Worm (Caenorhabditis elegans): ENCODE measurements around the gene gem-4.

The gem-4 gene

DNA sequence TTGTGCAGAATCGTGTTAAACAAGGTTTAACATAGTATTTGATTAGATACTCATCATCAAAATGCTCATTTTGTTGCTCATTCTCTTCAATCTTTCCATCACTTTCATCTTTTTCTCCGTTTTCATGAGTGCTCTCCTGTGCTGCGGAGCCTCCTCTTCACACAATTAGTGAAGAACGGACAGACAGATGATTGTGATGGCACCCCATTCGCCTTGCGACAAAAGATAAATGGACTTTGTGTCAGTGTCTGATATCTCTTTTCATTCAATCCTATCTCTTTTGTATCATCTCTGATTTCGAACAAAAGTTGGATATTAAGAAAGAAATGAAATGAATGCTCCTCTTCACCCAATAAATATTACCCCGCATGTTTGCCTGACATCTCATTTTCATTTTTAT, 35.1 kb upstream of the gem-4 start:
- TF ChIP-seq lin-39 (tag; optimal IDR thresholded peaks at IDR 0.05) (no peak), egl-5 (tag; optimal IDR thresholded peaks at IDR 0.05) (peak; percentile 79), nhr-11 (tag; optimal IDR thresholded peaks at IDR 0.05) (peak; percentile 1), nfya-1 (tag; optimal IDR thresholded peaks at IDR 0.05; ENCODE audit: insufficient read depth) (peak; percentile 6)

DNA sequence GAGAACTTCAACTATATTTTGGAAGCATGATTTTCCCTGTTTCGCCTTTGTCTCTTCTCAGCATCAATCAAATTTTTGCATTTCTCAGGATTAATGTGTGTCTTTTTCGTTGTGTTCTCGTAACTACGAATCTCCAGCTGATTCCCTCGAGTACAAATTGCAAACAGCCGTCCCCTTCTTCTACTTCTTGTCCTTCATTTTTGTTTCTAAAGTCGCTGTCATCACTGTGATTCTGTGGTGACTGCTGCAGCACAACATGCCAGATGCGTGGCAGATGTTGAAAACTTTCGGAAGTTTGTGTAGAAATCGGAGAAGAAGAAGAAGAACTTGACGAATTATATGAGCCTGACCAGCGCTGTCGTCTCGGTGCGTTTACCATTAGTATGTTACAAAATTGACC, 32.2 kb upstream of the gem-4 start:
- TF ChIP-seq ZK546.5 (tag; optimal IDR thresholded peaks at IDR 0.05) (no peak), mml-1 (tag; optimal IDR thresholded peaks at IDR 0.05) (no peak), unc-62 (GFP tag; optimal IDR thresholded peaks at IDR 0.05) (peak; percentile 9), lin-39 (tag; optimal IDR thresholded peaks at IDR 0.05) (peak; percentile 51)

DNA sequence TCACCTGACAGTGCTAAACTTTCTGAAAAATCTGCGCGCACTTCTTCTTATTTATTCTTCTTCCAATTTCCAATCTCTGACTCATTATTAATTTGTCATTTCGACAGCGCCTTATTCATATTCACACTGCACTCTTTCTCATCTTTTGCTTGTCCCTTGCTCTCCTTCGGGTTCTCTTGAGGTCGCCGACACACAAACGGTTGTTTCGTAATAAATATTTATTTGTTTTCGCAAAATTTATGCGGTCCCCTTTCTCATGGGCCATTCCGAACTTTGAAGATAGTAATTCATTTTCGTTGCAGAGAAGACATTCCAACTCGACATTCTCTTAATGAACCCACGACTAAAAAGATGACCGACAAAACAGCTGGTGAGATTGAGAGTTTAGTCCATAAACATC, 30.7 kb upstream of the gem-4 start, which contains the start of gene magi-1:
Gene magi-1 (plus strand): TSS at position 301 of the 400 bp plus-strand sequence.
- TF ChIP-seq ama-1 (optimal IDR thresholded peaks at IDR 0.05) (no peak), nhr-67 (tag; optimal IDR thresholded peaks at IDR 0.05) (no peak), nhr-28 (tag; optimal IDR thresholded peaks at IDR 0.05) (no peak), nhr-43 (tag; optimal IDR thresholded peaks at IDR 0.05; ENCODE audit: poor library complexity, severe bottlenecking) (no peak), elt-1 (tag; optimal IDR thresholded peaks at IDR 0.05) (no peak), ztf-11 (tag; optimal IDR thresholded peaks at IDR 0.05) (no peak), ceh-16 (tag; optimal IDR thresholded peaks at IDR 0.05) (no peak), nhr-25 (tag; optimal IDR thresholded peaks at IDR 0.05) (no peak), elt-3 (tag; optimal IDR thresholded peaks at IDR 0.05) (no peak)

DNA sequence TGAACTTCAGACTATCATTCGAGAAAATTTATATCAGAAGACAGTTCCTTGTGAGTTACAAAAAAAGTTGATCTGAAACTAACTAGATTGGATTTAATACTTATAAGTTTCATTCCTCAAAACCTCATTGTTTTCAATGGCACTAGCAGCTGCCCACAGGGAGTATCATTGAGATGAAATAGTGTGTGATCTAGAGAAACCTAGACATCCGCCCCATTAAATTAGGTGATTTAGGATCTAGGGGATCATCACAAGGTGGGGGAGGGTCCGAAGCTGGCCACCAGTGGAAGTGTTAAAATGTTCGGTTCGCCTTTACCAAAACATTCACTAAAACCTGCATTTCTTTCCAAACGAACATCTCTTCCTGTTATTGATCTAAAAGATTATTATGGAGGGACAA, 29.0 kb upstream of the gem-4 start:
- TF ChIP-seq jun-1 (tag; optimal IDR thresholded peaks at IDR 0.05) = no peak
- TF ChIP-seq egl-5 (tag; optimal IDR thresholded peaks at IDR 0.05) = peak; percentile 70

DNA sequence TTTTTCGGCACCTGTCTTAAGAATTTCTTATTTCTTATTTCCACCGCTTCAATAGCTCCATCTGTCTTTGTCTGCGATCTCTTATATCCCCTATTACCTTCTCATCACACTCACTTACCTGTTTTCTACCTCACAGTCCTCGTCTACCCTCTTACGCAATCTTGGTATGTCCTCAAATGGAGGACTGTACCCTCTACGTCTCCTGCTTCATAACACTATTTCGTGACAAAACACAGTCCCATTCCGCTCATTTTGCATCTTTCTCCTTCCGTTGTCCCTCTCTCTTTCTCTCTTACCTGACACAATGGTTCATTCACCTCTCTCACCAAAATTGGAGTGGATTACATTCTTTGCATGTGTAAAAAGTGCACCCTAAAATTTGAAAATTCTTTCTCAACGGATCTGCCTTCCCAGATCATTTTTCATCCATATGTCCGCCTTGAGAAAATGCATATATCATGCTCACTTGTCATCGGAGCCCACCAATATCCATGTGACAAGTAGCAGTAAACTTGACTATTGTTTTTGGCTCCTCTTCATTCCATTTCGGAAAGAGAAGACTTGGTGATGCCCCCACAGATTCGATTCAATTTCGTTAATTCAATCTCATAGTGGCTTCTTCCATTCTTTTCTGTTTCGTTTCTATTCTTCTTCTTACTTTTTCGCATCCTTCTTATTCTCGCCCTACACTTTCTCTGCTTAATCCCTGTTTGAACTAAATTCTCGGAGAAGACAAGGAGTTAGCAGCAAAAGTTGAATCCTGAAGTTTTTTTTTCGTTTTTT, 28.2 kb upstream of the gem-4 start:
- TF ChIP-seq elt-2 (tag; optimal IDR thresholded peaks at IDR 0.05) (no peak), nfya-1 (tag; optimal IDR thresholded peaks at IDR 0.05; ENCODE audit: insufficient read depth) (no peak), eor-1 (tag; optimal IDR thresholded peaks at IDR 0.05) (no peak), sea-2 (GFP tag; optimal IDR thresholded peaks at IDR 0.05) (no peak), R02D3.7 (tag; optimal IDR thresholded peaks at IDR 0.05) (no peak), mdl-1 (tag; optimal IDR thresholded peaks at IDR 0.05) (no peak), fkh-10 (GFP tag; optimal IDR thresholded peaks at IDR 0.05) (peak; percentile 18), hmg-11 (tag; optimal IDR thresholded peaks at IDR 0.05) (peak; percentile 19), daf-12 (tag; optimal IDR thresholded peaks at IDR 0.05) (no peak), skn-1 (tag; optimal IDR thresholded peaks at IDR 0.05) (no peak), unc-62 (GFP tag; optimal IDR thresholded peaks at IDR 0.05) (no peak), nhr-25 (tag; optimal IDR thresholded peaks at IDR 0.05) (peak; percentile 20), nhr-28 (tag; optimal IDR thresholded peaks at IDR 0.05) (no peak), nhr-67 (tag; optimal IDR thresholded peaks at IDR 0.05) (no peak), nhr-237 (tag; optimal IDR thresholded peaks at IDR 0.05) (no peak), pha-4 (tag; optimal IDR thresholded peaks at IDR 0.05) (no peak), unc-39 (tag; optimal IDR thresholded peaks at IDR 0.05) (no peak)

DNA sequence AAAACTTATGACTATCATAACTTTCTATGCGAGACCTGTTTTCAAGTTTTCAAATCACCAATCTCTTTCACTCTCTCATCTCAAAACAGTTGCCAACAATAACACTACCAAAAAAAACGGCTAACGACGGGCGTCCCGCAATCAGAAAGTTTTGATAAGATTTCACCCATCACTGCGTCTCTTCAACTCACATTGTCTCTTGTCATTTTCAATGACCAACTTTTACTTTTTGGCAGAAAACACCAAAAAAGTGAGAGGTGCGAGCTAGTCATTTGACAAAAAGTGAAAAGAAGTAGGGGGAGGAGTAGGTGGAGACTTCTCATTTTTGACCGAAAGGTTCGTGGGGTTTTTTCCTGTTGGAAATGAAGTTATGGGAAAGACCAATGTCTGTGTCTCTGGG, 26.8 kb upstream of the gem-4 start:
- TF ChIP-seq fkh-10 (GFP tag; optimal IDR thresholded peaks at IDR 0.05) = no peak
- TF ChIP-seq nhr-25 (tag; optimal IDR thresholded peaks at IDR 0.05) = peak; percentile 8

DNA sequence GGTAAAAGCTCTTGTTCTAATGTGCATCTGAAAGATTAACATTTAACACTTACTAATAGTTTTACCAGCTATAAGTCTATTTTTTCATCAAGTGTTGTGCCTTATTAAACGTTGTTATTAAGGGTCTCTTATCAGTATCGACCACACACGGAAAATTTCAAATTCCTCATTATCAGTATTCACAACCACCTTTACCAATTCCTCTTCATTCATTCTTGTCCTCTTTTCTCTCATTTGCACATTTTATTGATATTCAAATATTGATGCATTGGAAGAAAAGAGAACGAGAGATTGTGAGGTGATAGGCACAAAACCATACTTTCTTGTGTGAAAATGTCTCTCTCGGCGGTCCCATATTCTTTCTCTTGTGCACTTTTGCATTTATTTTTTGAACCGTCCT, 23.6 kb upstream of the gem-4 start:
- no peak for TF ChIP-seq fos-1 (tag; optimal IDR thresholded peaks at IDR 0.05)
- TF ChIP-seq elt-1 (tag; optimal IDR thresholded peaks at IDR 0.05) = no peak
- TF ChIP-seq pqm-1 (tag; optimal IDR thresholded peaks at IDR 0.05) = peak; percentile 16
- peak; percentile 2 for TF ChIP-seq pha-4 (tag; optimal IDR thresholded peaks at IDR 0.05)
- no peak for TF ChIP-seq aly-2 (tag; optimal IDR thresholded peaks at IDR 0.05)
- no peak for TF ChIP-seq ztf-4 (tag; optimal IDR thresholded peaks at IDR 0.05)
- no peak for TF ChIP-seq mml-1 (tag; optimal IDR thresholded peaks at IDR 0.05)
- TF ChIP-seq ceh-16 (tag; optimal IDR thresholded peaks at IDR 0.05) = no peak
- TF ChIP-seq fkh-2 (tag; optimal IDR thresholded peaks at IDR 0.05) = no peak
- peak; percentile 65 for TF ChIP-seq elt-2 (tag; optimal IDR thresholded peaks at IDR 0.05)

All from whole organism, L3 larva.